Worm (Caenorhabditis elegans): ENCODE measurements around the gene cdkl-1.

The cdkl-1 gene

DNA sequence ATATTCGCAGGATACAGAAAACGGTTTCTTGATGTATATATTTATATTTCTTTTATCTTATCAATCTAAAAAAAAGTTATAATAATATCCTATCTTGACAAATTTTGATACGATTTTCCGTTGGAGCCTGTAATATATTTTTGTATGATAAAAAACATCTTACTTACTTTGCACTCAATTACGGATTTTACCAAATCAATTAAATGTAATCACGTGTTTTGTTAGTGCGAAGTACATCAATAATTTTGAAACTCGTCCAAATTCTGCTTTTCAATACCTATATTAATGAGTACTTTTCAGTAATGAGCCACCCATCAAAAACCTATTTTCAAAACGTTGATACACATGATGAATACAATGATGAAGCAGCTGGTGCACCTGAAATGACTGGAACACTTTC is 50.7 kb downstream of the cdkl-1 start, which contains the start of gene T19C4.1:
TSS of gene T19C4.1 (plus strand) at position 301 of the 400 bp plus-strand sequence.
- TF ChIP-seq crh-2 (tag; optimal IDR thresholded peaks at IDR 0.05) (no peak), ceh-16 (tag; optimal IDR thresholded peaks at IDR 0.05) (no peak), nhr-21 (tag; optimal IDR thresholded peaks at IDR 0.05) (no peak)

ce11 chrV:11152333-11152732 is 53.6 kb downstream of the cdkl-1 start, which contains the start of gene srg-39:
Gene srg-39, minus strand, starts transcription at chrV:11152433.
- no peak for TF ChIP-seq ztf-11 (tag; optimal IDR thresholded peaks at IDR 0.05)
- no peak for TF ChIP-seq nhr-25 (tag; optimal IDR thresholded peaks at IDR 0.05)
- no peak for TF ChIP-seq nhr-21 (tag; optimal IDR thresholded peaks at IDR 0.05)
- TF ChIP-seq sem-4 (tag; optimal IDR thresholded peaks at IDR 0.05) = no peak
- no peak for TF ChIP-seq sma-9 (GFP tag; optimal IDR thresholded peaks at IDR 0.05)
- no peak for TF ChIP-seq sma-9 (tag; optimal IDR thresholded peaks at IDR 0.05)
- no peak for TF ChIP-seq nhr-12 (tag; optimal IDR thresholded peaks at IDR 0.05)
- TF ChIP-seq zag-1 (tag; optimal IDR thresholded peaks at IDR 0.05) = no peak
- TF ChIP-seq alr-1 (tag; optimal IDR thresholded peaks at IDR 0.05) = no peak
- TF ChIP-seq nhr-129 (tag; optimal IDR thresholded peaks at IDR 0.05) = no peak
- TF ChIP-seq F13H6.1 (tag; optimal IDR thresholded peaks at IDR 0.05) = no peak
- TF ChIP-seq sma-3 (GFP tag; optimal IDR thresholded peaks at IDR 0.05) = no peak
- no peak for TF ChIP-seq ztf-4 (tag; optimal IDR thresholded peaks at IDR 0.05)
- no peak for TF ChIP-seq elt-1 (tag; optimal IDR thresholded peaks at IDR 0.05)
- no peak for TF ChIP-seq mab-5 (tag; optimal IDR thresholded peaks at IDR 0.05)
- no peak for TF ChIP-seq Y55F3AM.14 (GFP tag; optimal IDR thresholded peaks at IDR 0.05)

ce11 chrV:11155553-11155952 is 56.9 kb downstream of the cdkl-1 start, which contains the start of gene srg-38:
Gene srg-38, minus strand, starts transcription at chrV:11155653.
- TF ChIP-seq snpc-4 (tag; optimal IDR thresholded peaks at IDR 0.05) (no peak), nhr-129 (tag; optimal IDR thresholded peaks at IDR 0.05) (no peak), mdl-1 (tag; optimal IDR thresholded peaks at IDR 0.05) (no peak), lin-11 (tag; optimal IDR thresholded peaks at IDR 0.05) (no peak), sma-9 (GFP tag; optimal IDR thresholded peaks at IDR 0.05) (no peak), sma-9 (tag; optimal IDR thresholded peaks at IDR 0.05) (no peak), skn-1 (tag; optimal IDR thresholded peaks at IDR 0.05) (no peak), Y55F3AM.14 (GFP tag; optimal IDR thresholded peaks at IDR 0.05) (no peak), fos-1 (tag; optimal IDR thresholded peaks at IDR 0.05) (no peak), ztf-1 (GFP tag; conservative IDR thresholded peaks at IDR 0.05) (no peak), nhr-11 (tag; optimal IDR thresholded peaks at IDR 0.05) (no peak), egl-27 (tag; optimal IDR thresholded peaks at IDR 0.05) (no peak), C34F6.9 (tag; optimal IDR thresholded peaks at IDR 0.05) (no peak), peb-1 (tag; optimal IDR thresholded peaks at IDR 0.05) (no peak)

- TF ChIP-seq crh-2 (tag; optimal IDR thresholded peaks at IDR 0.05) (no peak), ztf-1 (GFP tag; conservative IDR thresholded peaks at IDR 0.05) (no peak), aly-2 (tag; optimal IDR thresholded peaks at IDR 0.05) (no peak), Y55F3AM.14 (GFP tag; optimal IDR thresholded peaks at IDR 0.05) (no peak), elt-1 (tag; optimal IDR thresholded peaks at IDR 0.05) (no peak), lsy-2 (tag; optimal IDR thresholded peaks at IDR 0.05) (no peak), unc-55 (GFP tag; optimal IDR thresholded peaks at IDR 0.05) (no peak), elt-3 (tag; optimal IDR thresholded peaks at IDR 0.05) (no peak), F13H6.1 (tag; optimal IDR thresholded peaks at IDR 0.05) (no peak), mab-5 (tag; optimal IDR thresholded peaks at IDR 0.05) (no peak), ztf-11 (tag; optimal IDR thresholded peaks at IDR 0.05) (no peak), peb-1 (tag; optimal IDR thresholded peaks at IDR 0.05) (no peak), alr-1 (tag; optimal IDR thresholded peaks at IDR 0.05) (no peak)
These were observed 57.9 kb downstream of the cdkl-1 start for ce11 chrV:11156589-11156988.
